Worm (Caenorhabditis elegans) whole organism, mixed stage, embryonic: ENCODE data around the gene lite-1.

ENCODE experiments used
- blmp-1 ChIP-seq: fragments of 150-350 bp; optimal IDR thresholded peaks from 2 replicates; lab custom pipeline; 2014; ENCODE audit warnings: missing biosample characterization, missing genetic modification characterization
- drap-1 ChIP-seq: fragments of 200-800 bp; sonication (Bioruptor generic); optimal IDR thresholded peaks from 3 replicates; lab custom pipeline; 2018; ENCODE audit warnings: mild to moderate bottlenecking, missing genetic modification characterization, missing compliant biosample characterization
- mab-5 ChIP-seq: fragments of 150-350 bp; optimal IDR thresholded peaks from 2 replicates; lab custom pipeline; 2014; ENCODE audit warnings: missing biosample characterization, missing genetic modification characterization
- nhr-237 ChIP-seq: fragments of 150-350 bp; optimal IDR thresholded peaks from 2 replicates; lab custom pipeline; 2014; ENCODE audit warnings: missing biosample characterization, missing genetic modification characterization
- nhr-28 ChIP-seq: fragments of 150-350 bp; optimal IDR thresholded peaks from 2 replicates; lab custom pipeline; 2014; ENCODE audit warnings: missing biosample characterization, missing genetic modification characterization
- nhr-76 ChIP-seq: sonication (generic microtip); optimal IDR thresholded peaks from 2 replicates; lab custom pipeline; 2017; ENCODE audit warnings: missing biosample characterization, missing genetic modification characterization
- pha-4 ChIP-seq: fragments of 150-350 bp; optimal IDR thresholded peaks from 2 replicates; lab custom pipeline; 2018; ENCODE audit warnings: missing biosample characterization, missing genetic modification reagents, missing genetic modification characterization
- snpc-4 ChIP-seq: fragments of 150-350 bp; optimal IDR thresholded peaks from 2 replicates; lab custom pipeline; 2014; ENCODE audit warnings: missing biosample characterization, missing genetic modification characterization
- sptf-1 ChIP-seq: sonication (generic microtip); optimal IDR thresholded peaks from 2 replicates; lab custom pipeline; 2017; ENCODE audit warnings: mild to moderate bottlenecking, missing genetic modification characterization, moderate library complexity, missing compliant biosample characterization
- tbx-8 ChIP-seq: fragments of 200-800 bp; sonication (Bioruptor generic); optimal IDR thresholded peaks from 2 replicates; lab custom pipeline; 2018; ENCODE audit warnings: mild to moderate bottlenecking, missing genetic modification characterization, moderate library complexity, missing compliant biosample characterization
- unc-39 ChIP-seq: fragments of 150-350 bp; optimal IDR thresholded peaks from 2 replicates; lab custom pipeline; 2014; ENCODE audit warnings: missing biosample characterization, missing genetic modification characterization
- ztf-11 ChIP-seq: fragments of 150-350 bp; optimal IDR thresholded peaks from 2 replicates; lab custom pipeline; 2014; ENCODE audit warnings: missing biosample characterization, missing genetic modification characterization

DNA sequence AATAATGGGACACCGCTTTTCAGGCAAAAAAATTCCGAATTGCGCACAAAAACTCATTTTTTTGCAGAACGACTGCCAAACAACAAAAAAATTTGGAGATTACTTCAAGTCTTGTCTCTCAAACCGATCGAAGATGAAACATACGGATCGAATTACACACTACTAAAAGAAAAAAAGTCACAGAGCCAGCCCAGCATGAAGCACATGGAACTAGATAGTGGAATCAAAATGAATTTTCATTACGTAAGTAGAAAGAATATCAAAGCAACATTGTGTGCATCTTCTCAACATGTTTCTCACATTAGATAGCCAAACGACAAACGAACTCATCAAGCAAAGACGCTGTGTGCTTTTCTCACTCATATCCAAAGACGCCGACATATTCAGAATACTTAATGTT is 9.5 kb downstream of the lite-1 start:
- TF ChIP-seq nhr-237 (no peak), ztf-11 (no peak), pha-4 (no peak), tbx-8 (GFP tag; lab: Kevin White, UChicago) (no peak), nhr-76 (tag; lab: Kevin White, UChicago) (no peak), unc-39 (tag; lab: Kevin White, UChicago) (no peak), mab-5 (tag; lab: Kevin White, UChicago) (no peak), sptf-1 (tag; lab: Kevin White, UChicago) (no peak), nhr-28 (no peak), snpc-4 (tag; lab: Kevin White, UChicago) (no peak), blmp-1 (tag; lab: Kevin White, UChicago) (no peak), drap-1 (GFP tag; lab: Kevin White, UChicago) (no peak)
